Worm (Caenorhabditis elegans): ENCODE results near the gene fbxa-102.

ce11 chrV:17527729-17528128 lies 34.1 kb upstream of the fbxa-102 start, which contains the start of gene srz-90:
- TF ChIP-seq nhr-12 (tag; optimal IDR thresholded peaks at IDR 0.05) = no peak
- no peak for TF ChIP-seq ztf-11 (tag; optimal IDR thresholded peaks at IDR 0.05)
- TF ChIP-seq mab-5 (tag; optimal IDR thresholded peaks at IDR 0.05) = no peak
- TF ChIP-seq ces-1 (GFP tag; optimal IDR thresholded peaks at IDR 0.05) = no peak
- TF ChIP-seq nhr-2 (tag; optimal IDR thresholded peaks at IDR 0.05) = no peak
- TF ChIP-seq pha-4 (tag; optimal IDR thresholded peaks at IDR 0.05) = no peak
- TF ChIP-seq elt-3 (tag; optimal IDR thresholded peaks at IDR 0.05) = no peak
- TF ChIP-seq unc-39 (tag; optimal IDR thresholded peaks at IDR 0.05) = no peak
- no peak for TF ChIP-seq snpc-4 (tag; optimal IDR thresholded peaks at IDR 0.05)
- TF ChIP-seq cnd-1 (tag; optimal IDR thresholded peaks at IDR 0.05) = no peak
- TF ChIP-seq nhr-76 (tag; optimal IDR thresholded peaks at IDR 0.05) = no peak
- TF ChIP-seq elt-1 (tag; optimal IDR thresholded peaks at IDR 0.05; ENCODE audit: borderline replicate concordance, insufficient read depth) = no peak
- TF ChIP-seq lsy-2 (tag; optimal IDR thresholded peaks at IDR 0.05) = no peak
- TF ChIP-seq nhr-237 (tag; optimal IDR thresholded peaks at IDR 0.05) = no peak
